Worm (Caenorhabditis elegans) whole organism, midembryonic: ENCODE results near the gene etr-1.

ENCODE experiments used
- T22C8.4 ChIP-seq: fragments of 200-800 bp; sonication (Bioruptor generic); IDR thresholded peaks from 2 replicates; pipeline ENCODE4 v1.3.6; 2022; ENCODE audit warnings: missing genetic modification characterization, missing compliant biosample characterization
- cog-1 ChIP-seq: sonication (generic microtip); optimal IDR thresholded peaks from 2 replicates; lab custom pipeline; 2016; ENCODE audit warnings: missing genetic modification characterization, missing compliant biosample characterization
- flt-1 ChIP-seq: fragments of 200-800 bp; sonication (Bioruptor generic); IDR thresholded peaks from 2 replicates; pipeline ENCODE4 v1.3.6; 2022; ENCODE audit warnings: missing genetic modification characterization, missing compliant biosample characterization
- klf-2 ChIP-seq: fragments of 200-800 bp; sonication (Bioruptor generic); conservative IDR thresholded peaks from 2 replicates; pipeline ENCODE4 v1.3.6; 2022; ENCODE audit warnings: missing genetic modification reagents, missing genetic modification characterization, missing compliant biosample characterization
- med-1 ChIP-seq: sonication (generic microtip); optimal IDR thresholded peaks from 2 replicates; lab custom pipeline; 2017; ENCODE audit warnings: missing genetic modification characterization, mild to moderate bottlenecking, missing compliant biosample characterization, antibody characterized with exemption, missing genetic modification reagents; ENCODE audit not compliant: insufficient read depth
- ref-1 ChIP-seq: fragments of 200-800 bp; sonication (Bioruptor generic); conservative IDR thresholded peaks from 2 replicates; pipeline ENCODE4 v1.3.6; 2022; ENCODE audit warnings: missing genetic modification reagents, missing genetic modification characterization, missing compliant biosample characterization
- tab-1 ChIP-seq: fragments of 200-800 bp; sonication (Bioruptor generic); IDR thresholded peaks from 2 replicates; pipeline ENCODE4 v1.3.6; 2022; ENCODE audit warnings: missing genetic modification characterization, missing compliant biosample characterization
- ztf-29 ChIP-seq: fragments of 200-800 bp; sonication (Bioruptor generic); IDR thresholded peaks from 2 replicates; pipeline ENCODE4 v1.3.6; 2022; ENCODE audit warnings: missing genetic modification reagents, missing genetic modification characterization, missing compliant biosample characterization

- TF ChIP-seq med-1 (GFP tag; lab: Kevin White, UChicago) = no peak
- no peak for TF ChIP-seq ztf-29 (GFP tag; lab: Robert Waterston, UW)
- TF ChIP-seq flt-1 (GFP tag; lab: Robert Waterston, UW) = no peak
- no peak for TF ChIP-seq tab-1 (GFP tag; lab: Robert Waterston, UW)
- no peak for TF ChIP-seq ref-1 (GFP tag; lab: Robert Waterston, UW)
- no peak for TF ChIP-seq klf-2 (GFP tag; lab: Robert Waterston, UW)
- TF ChIP-seq T22C8.4 (GFP tag; lab: Robert Waterston, UW) = no peak
- TF ChIP-seq cog-1 = no peak
These were observed 57.8 kb downstream of the etr-1 start for ce11 chrII:219846-220503.
